Fruit fly (Drosophila melanogaster) whole organism, adult: Measurements from ENCODE around the gene ND-B14.5A.

ENCODE experiments used
- CG11617 ChIP-seq: fragments of 200-800 bp; sonication (Bioruptor generic); optimal IDR thresholded peaks from 2 replicates; lab custom pipeline; 2017; ENCODE audit warnings: mild to moderate bottlenecking, missing biosample characterization, missing genetic modification reagents, missing genetic modification characterization
- CG12768 ChIP-seq: fragments of 200-800 bp; sonication (Bioruptor generic); optimal IDR thresholded peaks from 2 replicates; lab custom pipeline; 2017; ENCODE audit warnings: missing biosample characterization, missing genetic modification characterization, mild to moderate bottlenecking, moderate library complexity, missing genetic modification reagents
- CG14711 ChIP-seq: fragments of 200-800 bp; sonication (Bioruptor generic); optimal IDR thresholded peaks from 2 replicates; lab custom pipeline; 2018; ENCODE audit warnings: missing biosample characterization, mild to moderate bottlenecking, missing genetic modification characterization, moderate library complexity
- CG1620 ChIP-seq: fragments of 200-800 bp; sonication (Bioruptor generic); optimal IDR thresholded peaks from 2 replicates; lab custom pipeline; 2016; ENCODE audit warnings: missing biosample characterization, missing genetic modification characterization
- CG33017 ChIP-seq: fragments of 200-800 bp; sonication (Bioruptor generic); optimal IDR thresholded peaks from 2 replicates; lab custom pipeline; 2018; ENCODE audit warnings: missing biosample characterization, mild to moderate bottlenecking, missing genetic modification characterization, moderate library complexity
- CG5204 ChIP-seq: fragments of 200-800 bp; sonication (Bioruptor generic); optimal IDR thresholded peaks from 2 replicates; lab custom pipeline; 2016; ENCODE audit warnings: missing biosample characterization, missing genetic modification characterization
- CG7045 ChIP-seq: fragments of 200-800 bp; sonication (Bioruptor generic); optimal IDR thresholded peaks from 2 replicates; lab custom pipeline; 2017; ENCODE audit warnings: missing biosample characterization, mild to moderate bottlenecking, missing genetic modification characterization
- CG7101 ChIP-seq: fragments of 200-800 bp; sonication (Bioruptor generic); optimal IDR thresholded peaks from 2 replicates; lab custom pipeline; 2018; ENCODE audit warnings: missing biosample characterization, mild to moderate bottlenecking, missing genetic modification characterization, moderate library complexity
- Clk ChIP-seq: fragments of 200-800 bp; sonication (Bioruptor generic); optimal IDR thresholded peaks from 2 replicates; lab custom pipeline; 2017; ENCODE audit warnings: missing biosample characterization, missing genetic modification characterization
- Crg-1 ChIP-seq: fragments of 200-800 bp; sonication (Bioruptor generic); optimal IDR thresholded peaks from 2 replicates; lab custom pipeline; 2016; ENCODE audit warnings: missing biosample characterization, missing genetic modification characterization
- Hr96 ChIP-seq: fragments of 200-800 bp; sonication (Bioruptor generic); optimal IDR thresholded peaks from 2 replicates; lab custom pipeline; 2016; ENCODE audit warnings: missing biosample characterization, missing genetic modification characterization
- Mnt ChIP-seq: fragments of 200-800 bp; sonication (Bioruptor generic); optimal IDR thresholded peaks from 2 replicates; lab custom pipeline; 2016; ENCODE audit warnings: missing biosample characterization, mild to moderate bottlenecking, missing genetic modification characterization
- bab1 ChIP-seq: fragments of 200-800 bp; sonication (Bioruptor generic); optimal IDR thresholded peaks from 3 replicates; lab custom pipeline; 2019; ENCODE audit warnings: missing biosample characterization, mild to moderate bottlenecking, missing genetic modification characterization, moderate library complexity
- cic ChIP-seq: fragments of 200-800 bp; sonication (Bioruptor generic); optimal IDR thresholded peaks from 2 replicates; lab custom pipeline; 2017; ENCODE audit warnings: missing biosample characterization, mild to moderate bottlenecking, missing genetic modification characterization, moderate library complexity
- cnc ChIP-seq, 2 experiments: fragments of >200 bp; optimal IDR thresholded peaks; 2 replicates each; lab custom pipeline; 2017
- kay ChIP-seq: fragments of 200-800 bp; sonication (Bioruptor generic); peaks from one replicate; lab custom pipeline; 2016; ENCODE audit warnings: missing biosample characterization, missing genetic modification characterization, borderline replicate concordance
- ovo ChIP-seq: fragments of 200-800 bp; sonication (Bioruptor generic); optimal IDR thresholded peaks from 2 replicates; lab custom pipeline; 2016; ENCODE audit warnings: missing biosample characterization, missing genetic modification characterization
- pad ChIP-seq: fragments of 200-800 bp; sonication (Bioruptor generic); optimal IDR thresholded peaks from 3 replicates; lab custom pipeline; 2017; ENCODE audit warnings: missing biosample characterization, missing genetic modification characterization, mild to moderate bottlenecking, moderate library complexity, missing genetic modification reagents
- tj ChIP-seq: fragments of 200-800 bp; sonication (Bioruptor generic); optimal IDR thresholded peaks from 3 replicates; lab custom pipeline; 2017; ENCODE audit warnings: missing biosample characterization, mild to moderate bottlenecking, missing genetic modification characterization, moderate library complexity
- toe ChIP-seq: fragments of 200-800 bp; sonication (Bioruptor generic); optimal IDR thresholded peaks from 2 replicates; lab custom pipeline; 2016; ENCODE audit warnings: missing biosample characterization, missing genetic modification characterization

ND-B14.5A gene

dm6 chrX:2222181-2222790, 50.0 kb downstream of the ND-B14.5A start, which contains the start of gene Vinc:
Gene Vinc (minus strand): TSS chrX:2222567.
- TF ChIP-seq Mnt (GFP tag; lab: Kevin White, UChicago) = peak; percentile 87
- no peak for TF ChIP-seq kay (GFP tag; lab: Kevin White, UChicago)
- TF ChIP-seq CG33017 = peak; percentile 74
- peak; percentile 89 for TF ChIP-seq CG14711 (tag; lab: Kevin White, UChicago)
- no peak for TF ChIP-seq CG5204 (GFP tag; lab: Kevin White, UChicago)
- TF ChIP-seq pad (GFP tag; lab: Kevin White, UChicago) = peak; percentile 92
- TF ChIP-seq tj = peak; percentile 86
- TF ChIP-seq CG1620 (GFP tag; lab: Kevin White, UChicago) = peak; percentile 96
- peak; percentile 81 for TF ChIP-seq Clk (GFP tag; lab: Kevin White, UChicago)
- peak; percentile 96 for TF ChIP-seq Hr96
- TF ChIP-seq CG11617 (GFP tag; lab: Kevin White, UChicago) = peak; percentile 91
- peak; percentile 90 for TF ChIP-seq toe
- peak; percentile 82 for TF ChIP-seq cic (GFP tag; lab: Kevin White, UChicago)
- peak; percentile 74 for TF ChIP-seq Crg-1 (GFP tag; lab: Kevin White, UChicago)
- peak; percentile 89 for TF ChIP-seq CG12768
- TF ChIP-seq CG7101 (tag; lab: Kevin White, UChicago) = peak; percentile 92
- TF ChIP-seq ovo (GFP tag; lab: Kevin White, UChicago) = peak; percentile 41
- TF ChIP-seq bab1 (GFP tag; lab: Kevin White, UChicago) = peak; percentile 97
- no peak for TF ChIP-seq cnc (optimal IDR thresholded peaks at IDR 0.05; lab: Kevin White, UChicago)
- TF ChIP-seq CG7045 (GFP tag; lab: Kevin White, UChicago) = peak; percentile 84
